Worm (Caenorhabditis elegans) whole organism, young adult: ENCODE results near the gene F39G3.3.

Experiments
- die-1 ChIP-seq: sonication (generic microtip); optimal IDR thresholded peaks from 2 replicates; lab custom pipeline; 2016; ENCODE audit warnings: missing genotype, mild to moderate bottlenecking, missing genetic modification characterization, missing compliant biosample characterization
- let-607 ChIP-seq, 2 experiments: fragments of 200-800 bp in 1 of 2; sonication (Bioruptor generic) in 1 of 2; sonication (generic microtip) in 1 of 2; optimal IDR thresholded peaks; 2 replicates each; lab custom pipeline; 2016 to 2018; ENCODE audit warnings: mild to moderate bottlenecking in 2 of 2, missing compliant biosample characterization in 2 of 2, missing genetic modification characterization in 2 of 2, moderate library complexity in 2 of 2, missing genotype in 1 of 2
- sea-2 ChIP-seq: fragments of 200-800 bp; sonication (Bioruptor generic); IDR thresholded peaks from 2 replicates; pipeline ENCODE4 v1.3.6; 2022; ENCODE audit warnings: missing genetic modification characterization, missing compliant biosample characterization

ce11 chrV:4700189-4700588 lies 31.5 kb upstream of the F39G3.3 start, which contains the start of gene ZC266.1:
- TF ChIP-seq sea-2 (GFP tag; lab: Robert Waterston, UW) (no peak), let-607 (tag; optimal IDR thresholded peaks at IDR 0.05; lab: Kevin White, UChicago) (no peak), die-1 (tag; lab: Kevin White, UChicago) (no peak)
